In genomic region chrX:12563589-12563988, ce11 we compare ENCODE assay signal across 2 worm cellular contexts.
TF ChIP-seq lines count a peak whose summit lies in the region.

No protein-coding gene starts in this region.

TF ChIP-seq in whole organism, L4 larva, 104 proteins besides CTCF, POLR2A, EP300 and RAD21 (continued from another document):
- TF ChIP-seq nhr-42 (GFP tag; IDR thresholded peaks at IDR 0.05; lab: Robert Waterston, UW) (peak; percentile 68; the same call in 1 of the 2 replicates), dpl-1 (GFP tag; optimal IDR thresholded peaks at IDR 0.05; lab: Kevin White, UChicago) (no peak), lin-13 (GFP tag; optimal IDR thresholded peaks at IDR 0.05; lab: Kevin White, UChicago) (no peak), hmg-1.1 (GFP tag; IDR thresholded peaks at IDR 0.05; lab: Robert Waterston, UW) (peak; percentile 97), F49E8.2 (tag; optimal IDR thresholded peaks at IDR 0.05; lab: Kevin White, UChicago; ENCODE audit: borderline replicate concordance) (peak; percentile 65), egl-43 (GFP tag; IDR thresholded peaks at IDR 0.05; lab: Robert Waterston, UW) (no peak; the same call in 1 of the 2 replicates), skn-1 (tag; optimal IDR thresholded peaks at IDR 0.05; lab: Kevin White, UChicago) (no peak), mep-1 (tag; optimal IDR thresholded peaks at IDR 0.05; lab: Kevin White, UChicago) (peak; percentile 82), F26F4.8 (GFP tag; conservative IDR thresholded peaks at IDR 0.05; lab: Robert Waterston, UW) (peak; percentile 96), F10B5.3 (tag; optimal IDR thresholded peaks at IDR 0.05; lab: Kevin White, UChicago) (peak; percentile 75), ces-1 (GFP tag; optimal IDR thresholded peaks at IDR 0.05; lab: Kevin White, UChicago) (no peak), php-3 (GFP tag; IDR thresholded peaks at IDR 0.05; lab: Robert Waterston, UW) (no peak; the same call in 1 of the 2 replicates), F37D6.2 (tag; optimal IDR thresholded peaks at IDR 0.05; lab: Kevin White, UChicago) (peak; percentile 63), daf-19 (GFP tag; conservative IDR thresholded peaks at IDR 0.05; lab: Robert Waterston, UW) (peak; percentile 93), dve-1 (tag; optimal IDR thresholded peaks at IDR 0.05; lab: Kevin White, UChicago; ENCODE audit: insufficient read depth) (no peak), ceh-62 (tag; optimal IDR thresholded peaks at IDR 0.05; lab: Kevin White, UChicago) (no peak), D1046.2 (GFP tag; IDR thresholded peaks at IDR 0.05; lab: Robert Waterston, UW) (peak; percentile 93), ceh-32 (tag; optimal IDR thresholded peaks at IDR 0.05; lab: Kevin White, UChicago; ENCODE audit: poor library complexity) (peak; percentile 47), Y75B8A.6 (GFP tag; IDR thresholded peaks at IDR 0.05; lab: Robert Waterston, UW) (peak; percentile 90), lin-39 (tag; optimal IDR thresholded peaks at IDR 0.05; lab: Kevin White, UChicago) (no peak), zfp-3 (GFP tag; conservative IDR thresholded peaks at IDR 0.05; lab: Robert Waterston, UW) (no peak; the same call in 1 of the 2 replicates), zip-2 (tag; optimal IDR thresholded peaks at IDR 0.05; lab: Kevin White, UChicago) (peak; percentile 67), ztf-7 (tag; optimal IDR thresholded peaks at IDR 0.05; lab: Kevin White, UChicago) (no peak), zip-11 (GFP tag; IDR thresholded peaks at IDR 0.05; lab: Robert Waterston, UW) (peak; percentile 76; the same call in 1 of the 2 replicates), ceh-82 (tag; optimal IDR thresholded peaks at IDR 0.05; lab: Kevin White, UChicago) (no peak), ctbp-1 (GFP tag; IDR thresholded peaks at IDR 0.05; lab: Robert Waterston, UW) (peak; percentile 93), pqm-1 (tag; optimal IDR thresholded peaks at IDR 0.05; lab: Kevin White, UChicago) (no peak), ceh-28 (tag; optimal IDR thresholded peaks at IDR 0.05; lab: Kevin White, UChicago) (no peak), snpc-1.2 (GFP tag; IDR thresholded peaks at IDR 0.05; lab: Robert Waterston, UW) (peak; percentile 95), lin-15B (tag; optimal IDR thresholded peaks at IDR 0.05; lab: Kevin White, UChicago) (no peak), dmd-8 (GFP tag; IDR thresholded peaks at IDR 0.05; lab: Robert Waterston, UW) (peak; percentile 98), lin-38 (GFP tag; IDR thresholded peaks at IDR 0.05; lab: Robert Waterston, UW) (no peak; the same call in 1 of the 2 replicates), T20F7.1 (GFP tag; optimal IDR thresholded peaks at IDR 0.05; lab: Kevin White, UChicago) (peak; percentile 59), ztf-11 (tag; optimal IDR thresholded peaks at IDR 0.05; lab: Kevin White, UChicago) (no peak), vab-7 (GFP tag; IDR thresholded peaks at IDR 0.05; lab: Robert Waterston, UW) (peak; percentile 96), tag-97 (GFP tag; IDR thresholded peaks at IDR 0.05; lab: Robert Waterston, UW) (no peak), lin-29 (GFP tag; IDR thresholded peaks at IDR 0.05; lab: Robert Waterston, UW) (peak; percentile 81), mxl-2 (GFP tag; conservative IDR thresholded peaks at IDR 0.05; lab: Robert Waterston, UW) (peak; percentile 81), egl-27 (tag; optimal IDR thresholded peaks at IDR 0.05; lab: Kevin White, UChicago) (no peak), attf-4 (tag; optimal IDR thresholded peaks at IDR 0.05; lab: Kevin White, UChicago) (no peak), set-16 (GFP tag; IDR thresholded peaks at IDR 0.05; lab: Robert Waterston, UW) (no peak), jun-1 (tag; optimal IDR thresholded peaks at IDR 0.05; lab: Kevin White, UChicago) (no peak), ZK546.5 (tag; optimal IDR thresholded peaks at IDR 0.05; lab: Kevin White, UChicago) (no peak), nhr-25 (tag; optimal IDR thresholded peaks at IDR 0.05; lab: Kevin White, UChicago; ENCODE audit: borderline replicate concordance, insufficient read depth) (no peak), gei-8 (GFP tag; optimal IDR thresholded peaks at IDR 0.05; lab: Kevin White, UChicago) (peak; percentile 78), duxl-1 (tag; optimal IDR thresholded peaks at IDR 0.05; lab: Kevin White, UChicago; ENCODE audit: poor library complexity) (peak; percentile 94), hlh-30 (tag; optimal IDR thresholded peaks at IDR 0.05; lab: Kevin White, UChicago; ENCODE audit: insufficient read depth) (peak; percentile 55)

TF ChIP-seq in whole organism, late embryonic, 69 proteins besides CTCF, POLR2A, EP300 and RAD21 (continued from another document):
- TF ChIP-seq ceh-2 (tag; optimal IDR thresholded peaks at IDR 0.05; lab: Kevin White, UChicago) (peak; percentile 85), dmd-4 (tag; optimal IDR thresholded peaks at IDR 0.05; lab: Kevin White, UChicago; ENCODE audit: borderline replicate concordance) (peak; percentile 78), elt-2 (tag; optimal IDR thresholded peaks at IDR 0.05; lab: Kevin White, UChicago) (peak; percentile 94), lim-6 (tag; optimal IDR thresholded peaks at IDR 0.05; lab: Kevin White, UChicago) (peak; percentile 77), che-1 (tag; optimal IDR thresholded peaks at IDR 0.05; lab: Kevin White, UChicago) (peak; percentile 87)
TF ChIP-seq in whole organism, late embryonic: peak in this region for 61.
